Worm (Caenorhabditis elegans): ENCODE measurements around the gene msp-3.

msp-3 gene

DNA sequence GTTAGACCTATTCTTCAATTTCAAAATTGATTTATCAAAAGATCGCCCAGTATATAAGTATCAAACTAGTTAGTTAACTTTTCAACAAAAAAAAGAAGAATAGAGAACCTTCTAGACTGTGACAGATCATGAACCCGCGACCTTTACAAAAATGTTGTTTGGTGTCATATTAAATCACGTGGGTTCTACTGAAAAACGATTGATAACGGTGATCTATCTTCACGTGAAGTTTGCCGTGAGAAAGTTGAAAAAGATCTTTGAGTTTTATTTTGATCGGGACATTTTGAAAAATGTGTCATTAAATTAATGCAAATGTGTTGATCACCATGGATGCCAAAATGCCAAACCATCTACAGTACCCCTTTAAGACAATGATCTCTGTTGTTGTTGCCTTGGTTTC lies 37.7 kb downstream of the msp-3 start:
- TF ChIP-seq tab-1 (GFP tag; IDR thresholded peaks at IDR 0.05) (no peak), klf-2 (GFP tag; conservative IDR thresholded peaks at IDR 0.05) (no peak), T22C8.4 (GFP tag; IDR thresholded peaks at IDR 0.05) (no peak), ztf-29 (GFP tag; IDR thresholded peaks at IDR 0.05) (no peak), flt-1 (GFP tag; IDR thresholded peaks at IDR 0.05) (no peak), med-1 (GFP tag; optimal IDR thresholded peaks at IDR 0.05; ENCODE audit: insufficient read depth) (no peak), ref-1 (GFP tag; conservative IDR thresholded peaks at IDR 0.05) (no peak), ztf-23 (GFP tag; IDR thresholded peaks at IDR 0.05) (no peak), cog-1 (tag; optimal IDR thresholded peaks at IDR 0.05) (no peak)

DNA sequence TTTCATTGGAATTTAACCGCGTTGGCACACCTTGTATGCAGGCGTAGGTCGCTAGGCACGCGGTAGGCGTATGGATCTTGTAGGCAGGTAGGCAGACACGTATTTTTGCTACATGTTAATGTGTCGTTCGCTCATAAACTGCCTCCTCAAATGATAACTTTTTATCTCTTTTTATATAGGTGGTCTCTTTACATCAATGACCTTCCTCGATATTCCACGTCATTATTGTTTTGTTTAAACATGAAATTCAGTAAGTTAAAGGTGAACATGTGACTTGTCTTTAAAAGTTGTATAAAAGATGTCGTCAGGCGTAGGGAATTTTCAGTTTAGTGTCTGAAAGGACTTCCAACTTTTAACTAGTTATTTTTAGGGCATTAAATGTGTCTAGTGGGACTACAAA lies 38.4 kb downstream of the msp-3 start:
- TF ChIP-seq med-1 (GFP tag; optimal IDR thresholded peaks at IDR 0.05; ENCODE audit: insufficient read depth) (no peak), T22C8.4 (GFP tag; IDR thresholded peaks at IDR 0.05) (no peak), tab-1 (GFP tag; IDR thresholded peaks at IDR 0.05) (no peak), ref-1 (GFP tag; conservative IDR thresholded peaks at IDR 0.05) (no peak), flt-1 (GFP tag; IDR thresholded peaks at IDR 0.05) (no peak), ztf-29 (GFP tag; IDR thresholded peaks at IDR 0.05) (no peak), cog-1 (tag; optimal IDR thresholded peaks at IDR 0.05) (no peak), klf-2 (GFP tag; conservative IDR thresholded peaks at IDR 0.05) (no peak), ztf-23 (GFP tag; IDR thresholded peaks at IDR 0.05) (no peak)

DNA sequence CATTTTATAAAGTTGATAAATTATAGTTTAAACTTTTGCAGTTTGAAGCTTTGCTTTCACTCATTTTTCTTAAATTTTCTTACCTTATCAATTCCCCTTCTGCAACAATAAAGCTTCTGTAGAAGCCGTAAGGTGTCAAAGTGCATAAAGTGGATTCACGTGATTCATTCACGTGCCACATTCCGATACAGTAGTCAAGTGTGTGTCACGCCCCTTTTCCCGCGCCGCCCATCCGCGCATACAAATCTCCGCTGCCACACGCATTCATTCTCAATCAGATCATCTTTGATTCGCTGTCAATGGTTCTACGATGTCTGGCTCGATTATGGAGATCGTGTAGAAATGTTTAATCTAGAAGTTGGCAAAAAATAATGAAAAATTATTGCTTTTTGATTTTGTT lies 39.0 kb downstream of the msp-3 start:
- TF ChIP-seq med-1 (GFP tag; optimal IDR thresholded peaks at IDR 0.05; ENCODE audit: insufficient read depth) (no peak), ref-1 (GFP tag; conservative IDR thresholded peaks at IDR 0.05) (no peak), ztf-23 (GFP tag; IDR thresholded peaks at IDR 0.05) (no peak), cog-1 (tag; optimal IDR thresholded peaks at IDR 0.05) (no peak), flt-1 (GFP tag; IDR thresholded peaks at IDR 0.05) (no peak), tab-1 (GFP tag; IDR thresholded peaks at IDR 0.05) (no peak), T22C8.4 (GFP tag; IDR thresholded peaks at IDR 0.05) (no peak), ztf-29 (GFP tag; IDR thresholded peaks at IDR 0.05) (no peak), klf-2 (GFP tag; conservative IDR thresholded peaks at IDR 0.05) (no peak)

DNA sequence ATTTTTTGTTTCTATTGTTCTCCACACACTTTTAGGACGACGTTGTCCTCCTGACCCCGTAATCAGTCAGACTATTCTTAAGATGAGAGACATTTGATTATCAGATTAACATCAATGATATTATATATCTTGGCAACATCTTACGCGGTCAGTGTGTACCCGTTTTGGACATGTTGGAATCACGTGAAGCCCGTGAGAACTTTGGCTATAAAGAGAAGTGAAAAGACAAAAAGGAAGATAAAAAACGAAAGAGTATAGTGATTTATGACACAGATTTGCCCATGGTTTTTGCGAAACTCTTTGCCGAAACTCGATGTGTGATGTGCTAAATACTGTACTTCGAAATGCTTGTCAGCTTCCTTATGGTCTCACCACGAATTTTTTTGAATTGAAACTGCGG lies 40.8 kb downstream of the msp-3 start:
- TF ChIP-seq ztf-23 (GFP tag; IDR thresholded peaks at IDR 0.05) (no peak), med-1 (GFP tag; optimal IDR thresholded peaks at IDR 0.05; ENCODE audit: insufficient read depth) (no peak), flt-1 (GFP tag; IDR thresholded peaks at IDR 0.05) (no peak), cog-1 (tag; optimal IDR thresholded peaks at IDR 0.05) (no peak), tab-1 (GFP tag; IDR thresholded peaks at IDR 0.05) (no peak), klf-2 (GFP tag; conservative IDR thresholded peaks at IDR 0.05) (no peak), ztf-29 (GFP tag; IDR thresholded peaks at IDR 0.05) (no peak), ref-1 (GFP tag; conservative IDR thresholded peaks at IDR 0.05) (no peak), T22C8.4 (GFP tag; IDR thresholded peaks at IDR 0.05) (no peak)

DNA sequence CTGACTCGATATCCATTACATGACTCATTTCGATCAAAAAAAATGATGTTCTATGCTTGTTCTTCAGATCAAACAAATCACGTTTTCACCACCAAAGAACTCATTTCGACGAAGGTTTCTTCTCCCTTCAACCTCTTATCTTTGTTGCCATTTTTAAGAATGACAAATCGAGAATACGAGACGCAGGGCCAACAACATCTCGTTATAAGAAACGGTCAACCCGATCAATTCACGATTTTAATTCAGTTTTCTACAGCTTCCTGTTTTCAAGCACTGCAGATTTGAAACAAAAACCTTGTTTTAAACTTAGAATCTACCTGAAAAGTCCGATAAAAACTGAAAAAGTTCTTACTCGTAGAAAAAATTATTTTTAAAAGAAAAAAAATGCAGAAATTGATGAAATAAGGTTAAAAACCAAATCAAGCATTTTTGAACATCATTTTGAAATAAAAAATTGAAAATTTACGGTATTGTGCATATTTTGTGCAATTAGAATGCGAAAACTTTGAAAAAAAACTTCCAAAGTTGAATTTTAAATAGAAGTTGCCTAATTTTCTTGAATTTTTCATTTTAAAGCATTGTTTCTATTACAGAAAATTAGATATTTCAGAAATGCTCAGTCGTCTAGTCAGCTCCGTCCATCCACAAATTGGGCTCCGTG lies 44.4 kb downstream of the msp-3 start, which contains the start of gene acs-11:
Gene acs-11, plus strand, starts transcription at position 611 of the 661 bp plus-strand sequence.
- TF ChIP-seq ztf-29 (GFP tag; IDR thresholded peaks at IDR 0.05) (no peak), T22C8.4 (GFP tag; IDR thresholded peaks at IDR 0.05) (no peak), med-1 (GFP tag; optimal IDR thresholded peaks at IDR 0.05; ENCODE audit: insufficient read depth) (no peak), klf-2 (GFP tag; conservative IDR thresholded peaks at IDR 0.05) (no peak), tab-1 (GFP tag; IDR thresholded peaks at IDR 0.05) (no peak), cog-1 (tag; optimal IDR thresholded peaks at IDR 0.05) (no peak), ztf-23 (GFP tag; IDR thresholded peaks at IDR 0.05) (no peak), flt-1 (GFP tag; IDR thresholded peaks at IDR 0.05) (no peak), ref-1 (GFP tag; conservative IDR thresholded peaks at IDR 0.05) (no peak)

DNA sequence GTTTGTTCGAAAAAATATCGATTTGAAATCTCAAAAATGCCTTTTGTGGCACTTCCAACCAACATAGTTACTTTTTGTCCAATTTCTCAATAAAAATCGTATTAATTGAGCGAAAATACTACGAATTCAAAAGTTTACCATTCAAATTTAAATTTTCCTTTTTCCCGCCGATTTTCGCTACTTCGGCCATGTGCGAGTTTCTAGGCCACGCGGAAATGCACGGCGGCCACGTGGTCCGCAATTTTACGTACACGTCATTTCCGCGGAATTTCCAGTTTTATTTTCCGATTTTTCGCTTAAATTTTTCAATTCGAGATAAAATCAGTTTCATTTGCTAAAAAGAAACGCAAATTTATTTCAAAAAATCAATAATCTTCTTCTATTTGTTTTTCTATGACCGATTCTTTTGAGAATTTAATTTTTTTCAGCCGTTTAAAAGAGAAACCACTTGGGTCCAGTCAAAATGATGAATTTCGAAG lies 46.1 kb downstream of the msp-3 start, which contains the start of gene eas-1:
Gene eas-1, plus strand, starts transcription at position 429 of the 479 bp plus-strand sequence.
- TF ChIP-seq klf-2 (GFP tag; conservative IDR thresholded peaks at IDR 0.05): peak; percentile 62; the same call in 1 of the 2 replicates
- TF ChIP-seq ref-1 (GFP tag; conservative IDR thresholded peaks at IDR 0.05): no peak
- TF ChIP-seq T22C8.4 (GFP tag; IDR thresholded peaks at IDR 0.05): no peak
- TF ChIP-seq med-1 (GFP tag; optimal IDR thresholded peaks at IDR 0.05; ENCODE audit: insufficient read depth): no peak
- TF ChIP-seq flt-1 (GFP tag; IDR thresholded peaks at IDR 0.05): peak; percentile 68
- TF ChIP-seq ztf-23 (GFP tag; IDR thresholded peaks at IDR 0.05): no peak
- no peak for TF ChIP-seq cog-1 (tag; optimal IDR thresholded peaks at IDR 0.05)
- peak; percentile 21; the same call in 1 of the 2 replicates for TF ChIP-seq tab-1 (GFP tag; IDR thresholded peaks at IDR 0.05)
- no peak for TF ChIP-seq ztf-29 (GFP tag; IDR thresholded peaks at IDR 0.05)

DNA sequence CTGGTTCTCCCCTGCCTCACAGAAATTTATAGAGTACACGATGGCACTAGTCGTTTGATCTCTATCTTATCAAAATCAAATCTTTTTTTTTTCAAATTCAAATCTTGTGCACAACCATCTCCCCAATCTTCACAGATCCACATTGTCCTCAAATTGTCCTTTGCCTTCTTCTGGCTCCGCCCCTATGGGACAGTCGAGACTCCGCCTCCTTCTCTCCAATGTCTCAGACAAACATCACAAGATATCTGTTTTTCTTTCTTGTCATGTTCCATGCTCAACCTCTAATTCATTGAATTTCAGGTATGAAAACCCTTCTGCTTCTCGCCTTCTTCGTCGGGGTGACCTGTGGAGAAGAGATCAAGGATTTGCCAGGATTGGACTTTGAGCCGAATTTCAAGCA lies 48.7 kb downstream of the msp-3 start, which contains the start of gene ctsa-1.1:
Gene ctsa-1.1, plus strand, starts transcription at position 301 of the 400 bp plus-strand sequence.
- TF ChIP-seq ref-1 (GFP tag; conservative IDR thresholded peaks at IDR 0.05) (no peak), ztf-29 (GFP tag; IDR thresholded peaks at IDR 0.05) (no peak), ztf-23 (GFP tag; IDR thresholded peaks at IDR 0.05) (no peak), tab-1 (GFP tag; IDR thresholded peaks at IDR 0.05) (no peak), flt-1 (GFP tag; IDR thresholded peaks at IDR 0.05) (no peak), T22C8.4 (GFP tag; IDR thresholded peaks at IDR 0.05) (no peak), med-1 (GFP tag; optimal IDR thresholded peaks at IDR 0.05; ENCODE audit: insufficient read depth) (no peak), klf-2 (GFP tag; conservative IDR thresholded peaks at IDR 0.05) (no peak), cog-1 (tag; optimal IDR thresholded peaks at IDR 0.05) (no peak)

DNA sequence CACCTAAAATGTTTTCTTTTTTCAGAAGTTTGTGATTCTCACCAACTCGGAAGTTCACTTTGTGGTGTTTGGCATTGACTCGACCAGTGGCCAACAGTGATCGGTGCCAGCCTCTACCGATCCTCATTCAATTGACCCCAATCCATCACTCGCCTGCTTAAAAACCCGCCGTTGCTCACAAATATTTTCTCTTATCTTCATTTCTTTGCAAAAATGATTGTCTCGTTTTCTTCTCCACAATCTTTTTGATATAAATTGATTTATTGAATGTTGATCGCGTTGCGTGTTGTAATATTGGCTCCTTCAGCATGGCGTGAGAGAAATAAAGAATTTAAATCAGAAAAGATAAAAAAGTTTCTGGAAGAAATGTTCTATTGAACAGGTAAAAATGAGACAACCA lies 49.5 kb downstream of the msp-3 start:
- no peak for TF ChIP-seq flt-1 (GFP tag; IDR thresholded peaks at IDR 0.05)
- no peak for TF ChIP-seq klf-2 (GFP tag; conservative IDR thresholded peaks at IDR 0.05)
- TF ChIP-seq med-1 (GFP tag; optimal IDR thresholded peaks at IDR 0.05; ENCODE audit: insufficient read depth): no peak
- no peak for TF ChIP-seq cog-1 (tag; optimal IDR thresholded peaks at IDR 0.05)
- TF ChIP-seq T22C8.4 (GFP tag; IDR thresholded peaks at IDR 0.05): no peak
- no peak for TF ChIP-seq ztf-29 (GFP tag; IDR thresholded peaks at IDR 0.05)
- no peak for TF ChIP-seq ztf-23 (GFP tag; IDR thresholded peaks at IDR 0.05)
- TF ChIP-seq ref-1 (GFP tag; conservative IDR thresholded peaks at IDR 0.05): no peak
- TF ChIP-seq tab-1 (GFP tag; IDR thresholded peaks at IDR 0.05): no peak

Measured in whole organism, midembryonic.